Worm (Caenorhabditis elegans) whole organism, L4 larva: ENCODE data around the gene Y113G7B.27.

Experiments
- D1046.2 ChIP-seq: fragments of 200-800 bp; sonication (Bioruptor generic); IDR thresholded peaks from 2 replicates; pipeline ENCODE4 v1.3.6; 2022; ENCODE audit warnings: missing genetic modification characterization, missing compliant biosample characterization
- F10B5.3 ChIP-seq: sonication (generic microtip); optimal IDR thresholded peaks from 2 replicates; lab custom pipeline; 2016; ENCODE audit warnings: mild to moderate bottlenecking, missing genetic modification characterization, missing compliant biosample characterization
- F37D6.2 ChIP-seq: sonication (generic microtip); optimal IDR thresholded peaks from 2 replicates; lab custom pipeline; 2016; ENCODE audit warnings: mild to moderate bottlenecking, missing genetic modification characterization, missing compliant biosample characterization
- F49E8.2 ChIP-seq: sonication (generic microtip); optimal IDR thresholded peaks from 2 replicates; lab custom pipeline; 2016; ENCODE audit warnings: missing compliant biosample characterization, mild to moderate bottlenecking, missing genetic modification characterization, borderline replicate concordance
- T26A8.4 ChIP-seq: fragments of 200-800 bp; sonication (Bioruptor generic); IDR thresholded peaks from 2 replicates; pipeline ENCODE4 v1.3.6; 2022; ENCODE audit warnings: missing genetic modification characterization, missing compliant biosample characterization
- Y48G9A.11 ChIP-seq: fragments of 200-800 bp; sonication (Bioruptor generic); IDR thresholded peaks from 2 replicates; pipeline ENCODE4 v1.3.6; 2022; ENCODE audit warnings: missing genetic modification reagents, missing genetic modification characterization, missing compliant biosample characterization
- Y5F2A.4 ChIP-seq: fragments of 200-800 bp; sonication (Bioruptor generic); optimal IDR thresholded peaks from 2 replicates; lab custom pipeline; 2018; ENCODE audit warnings: mild to moderate bottlenecking, missing genetic modification characterization, missing compliant biosample characterization
- Y75B8A.6 ChIP-seq: fragments of 200-800 bp; sonication (Bioruptor generic); IDR thresholded peaks from 2 replicates; pipeline ENCODE4 v1.3.6; 2022; ENCODE audit warnings: missing genetic modification reagents, missing genetic modification characterization, missing compliant biosample characterization
- ZK337.2 ChIP-seq: fragments of 200-800 bp; sonication (Bioruptor generic); IDR thresholded peaks from 2 replicates; pipeline ENCODE4 v1.3.6; 2022; ENCODE audit warnings: missing genetic modification reagents, missing genetic modification characterization, missing compliant biosample characterization
- ZK546.5 ChIP-seq, 2 experiments: sonication (generic microtip); optimal IDR thresholded peaks; 2 replicates each; lab custom pipeline; 2017; ENCODE audit warnings: missing biosample characterization in 2 of 2, missing genetic modification characterization in 2 of 2
- aha-1 ChIP-seq: fragments of 150-350 bp; peaks from one replicate; lab custom pipeline; 2014; ENCODE audit warnings: missing biosample characterization, missing genetic modification characterization
- arid-1 ChIP-seq: fragments of 200-800 bp; sonication (Bioruptor generic); conservative IDR thresholded peaks from 2 replicates; pipeline ENCODE4 v1.3.6; 2022; ENCODE audit warnings: missing genetic modification reagents, missing genetic modification characterization, missing compliant biosample characterization
- ceh-20 ChIP-seq: fragments of 200-800 bp; sonication (Bioruptor generic); IDR thresholded peaks from 2 replicates; pipeline ENCODE4 v1.3.6; 2022; ENCODE audit warnings: missing genetic modification reagents, missing genetic modification characterization, missing compliant biosample characterization
- ces-1 ChIP-seq: fragments of 150-350 bp; sonication (generic microtip); optimal IDR thresholded peaks from 4 replicates; lab custom pipeline; 2014; ENCODE audit warnings: missing biosample characterization, missing genetic modification reagents, missing genetic modification characterization
- daf-16 ChIP-seq, 3 experiments: sonication (generic microtip); optimal IDR thresholded peaks; 2 replicates each; lab custom pipeline; 2016 to 2017; ENCODE audit warnings: missing genetic modification characterization in 3 of 3, missing genetic modification reagents in 3 of 3, mild to moderate bottlenecking in 2 of 3, missing compliant biosample characterization in 2 of 3, missing biosample characterization in 1 of 3, moderate library complexity in 1 of 3
- fkh-10 ChIP-seq: fragments of 150-350 bp; optimal IDR thresholded peaks from 2 replicates; lab custom pipeline; 2014; ENCODE audit warnings: missing biosample characterization, missing genetic modification reagents, missing genetic modification characterization
- jun-1 ChIP-seq: fragments of 150-350 bp; optimal IDR thresholded peaks from 2 replicates; lab custom pipeline; 2014; ENCODE audit warnings: missing biosample characterization, missing genetic modification reagents, missing genetic modification characterization
- lim-7 ChIP-seq: fragments of 200-800 bp; sonication (Bioruptor generic); IDR thresholded peaks from 2 replicates; pipeline ENCODE4 v1.3.6; 2022; ENCODE audit warnings: missing genetic modification characterization, missing compliant biosample characterization
- lin-15B ChIP-seq: fragments of 150-350 bp; sonication (generic microtip); optimal IDR thresholded peaks from 3 replicates; lab custom pipeline; 2014; ENCODE audit warnings: missing biosample characterization, missing genetic modification characterization
- lin-29 ChIP-seq: fragments of 200-800 bp; sonication (Bioruptor generic); IDR thresholded peaks from 2 replicates; pipeline ENCODE4 v1.3.6; 2022; ENCODE audit warnings: missing genetic modification reagents, missing genetic modification characterization, missing compliant biosample characterization
- lir-3 ChIP-seq: sonication (generic microtip); optimal IDR thresholded peaks from 2 replicates; lab custom pipeline; 2016; ENCODE audit warnings: mild to moderate bottlenecking, missing genetic modification characterization, missing compliant biosample characterization
- madf-9 ChIP-seq: fragments of 200-800 bp; sonication (Bioruptor generic); conservative IDR thresholded peaks from 2 replicates; pipeline ENCODE4 v1.3.6; 2022; ENCODE audit warnings: missing genetic modification reagents, missing genetic modification characterization, missing compliant biosample characterization
- mdl-1 ChIP-seq, 2 experiments: fragments of 150-350 bp in 1 of 2; sonication (generic microtip) in 1 of 2; optimal IDR thresholded peaks; 2 replicates each; lab custom pipeline; 2014 to 2017; ENCODE audit warnings: missing biosample characterization in 2 of 2, missing genetic modification characterization in 2 of 2
- mxl-2 ChIP-seq: fragments of 200-800 bp; sonication (Bioruptor generic); conservative IDR thresholded peaks from 2 replicates; pipeline ENCODE4 v1.3.6; 2022; ENCODE audit warnings: missing genetic modification reagents, missing genetic modification characterization, missing compliant biosample characterization
- nhr-42 ChIP-seq: fragments of 200-800 bp; sonication (Bioruptor generic); IDR thresholded peaks from 2 replicates; pipeline ENCODE4 v1.3.6; 2022; ENCODE audit warnings: missing genetic modification characterization, missing compliant biosample characterization
- nhr-6 ChIP-seq: fragments of 150-350 bp; optimal IDR thresholded peaks from 2 replicates; lab custom pipeline; 2014; ENCODE audit warnings: missing biosample characterization, missing genetic modification characterization
- php-3 ChIP-seq: fragments of 200-800 bp; sonication (Bioruptor generic); IDR thresholded peaks from 2 replicates; pipeline ENCODE4 v1.3.6; 2022; ENCODE audit warnings: missing genetic modification reagents, missing genetic modification characterization, missing compliant biosample characterization
- saeg-2 ChIP-seq: fragments of 200-800 bp; sonication (Bioruptor generic); IDR thresholded peaks from 2 replicates; pipeline ENCODE4 v1.3.6; 2022; ENCODE audit warnings: missing genetic modification reagents, missing genetic modification characterization, missing compliant biosample characterization
- skn-1 ChIP-seq: fragments of 150-350 bp; optimal IDR thresholded peaks from 2 replicates; lab custom pipeline; 2014; ENCODE audit warnings: missing biosample characterization, missing genetic modification characterization
- snpc-4 ChIP-seq: fragments of 150-350 bp; optimal IDR thresholded peaks from 2 replicates; lab custom pipeline; 2014; ENCODE audit warnings: missing biosample characterization, missing genetic modification characterization
- tag-97 ChIP-seq: fragments of 200-800 bp; sonication (Bioruptor generic); IDR thresholded peaks from 2 replicates; pipeline ENCODE4 v1.3.6; 2022; ENCODE audit warnings: missing genetic modification characterization, missing compliant biosample characterization
- tra-1 ChIP-seq: fragments of 200-800 bp; sonication (Bioruptor generic); IDR thresholded peaks from 2 replicates; pipeline ENCODE4 v1.3.6; 2022; ENCODE audit warnings: missing genetic modification reagents, missing genetic modification characterization, missing compliant biosample characterization
- unc-39 ChIP-seq: sonication (generic microtip); optimal IDR thresholded peaks from 2 replicates; lab custom pipeline; 2017; ENCODE audit warnings: missing biosample characterization, missing genetic modification characterization
- unc-62 ChIP-seq, 3 experiments: fragments of 150-350 bp in 1 of 3; sonication (generic microtip); optimal IDR thresholded peaks in 2 of 3; peaks in 1 of 3; 1 replicate in 1 of 3; 2 replicates in 2 of 3; lab custom pipeline; 2014 to 2017; ENCODE audit warnings: missing biosample characterization in 3 of 3, missing genetic modification characterization in 3 of 3, missing genetic modification reagents in 3 of 3, missing genotype in 1 of 3
- vab-7 ChIP-seq: fragments of 200-800 bp; sonication (Bioruptor generic); IDR thresholded peaks from 2 replicates; pipeline ENCODE4 v1.3.6; 2022; ENCODE audit warnings: missing genetic modification reagents, missing genetic modification characterization, missing compliant biosample characterization
- zfp-2 ChIP-seq: sonication (generic microtip); optimal IDR thresholded peaks from 2 replicates; lab custom pipeline; 2016; ENCODE audit warnings: mild to moderate bottlenecking, missing genetic modification characterization, missing compliant biosample characterization
- zfp-3 ChIP-seq: fragments of 200-800 bp; sonication (Bioruptor generic); conservative IDR thresholded peaks from 2 replicates; pipeline ENCODE4 v1.3.6; 2022; ENCODE audit warnings: missing genetic modification reagents, missing genetic modification characterization, missing compliant biosample characterization
- zip-11 ChIP-seq: fragments of 200-800 bp; sonication (Bioruptor generic); IDR thresholded peaks from 2 replicates; pipeline ENCODE4 v1.3.6; 2022; ENCODE audit warnings: missing genetic modification characterization, missing compliant biosample characterization

Gene Y113G7B.27

ce11 chrV:20171941-20172340 lies 20.7 kb upstream of the Y113G7B.27 start, which contains the start of gene srw-39:
Gene srw-39, minus strand, starts transcription at chrV:20172041.
- TF ChIP-seq ces-1 (GFP tag; lab: Kevin White, UChicago) (no peak), Y5F2A.4 (no peak), lim-7 (GFP tag; lab: Robert Waterston, UW) (no peak), nhr-6 (tag; lab: Kevin White, UChicago) (no peak), zip-11 (GFP tag; lab: Robert Waterston, UW) (no peak), F37D6.2 (tag; lab: Kevin White, UChicago) (no peak), unc-62 (GFP tag; optimal IDR thresholded peaks at IDR 0.05 in 1 of 2; lab: Kevin White, UChicago) (no peak), unc-62 (tag; optimal IDR thresholded peaks at IDR 0.05; lab: Kevin White, UChicago) (no peak)

ce11 chrV:20181575-20181974 lies 11.1 kb upstream of the Y113G7B.27 start:
- TF ChIP-seq tra-1 (GFP tag; lab: Robert Waterston, UW), result peak; percentile 98
- TF ChIP-seq, all 104 proteins: peak for 1; not testable (repeated sequence) for 103

ce11 chrV:20182311-20182710 lies 10.3 kb upstream of the Y113G7B.27 start:
- TF ChIP-seq zfp-3 (GFP tag; lab: Robert Waterston, UW), result no peak
- no peak for TF ChIP-seq F49E8.2 (tag; lab: Kevin White, UChicago)
- no peak for TF ChIP-seq nhr-42
- no peak for TF ChIP-seq mxl-2 (GFP tag; lab: Robert Waterston, UW)
- no peak for TF ChIP-seq snpc-4
- no peak for TF ChIP-seq lir-3 (tag; lab: Kevin White, UChicago)
- TF ChIP-seq D1046.2, result no peak

ce11 chrV:20186579-20186978 lies 6.1 kb upstream of the Y113G7B.27 start, which contains the start of gene srz-16:
Gene srz-16, minus strand, starts transcription at chrV:20186679.
- no peak for TF ChIP-seq fkh-10 (GFP tag; lab: Kevin White, UChicago)
- no peak for TF ChIP-seq zfp-2 (tag; lab: Kevin White, UChicago)
- TF ChIP-seq T26A8.4 (GFP tag; lab: Robert Waterston, UW), result no peak
- TF ChIP-seq F10B5.3 (tag; lab: Kevin White, UChicago), result no peak
- no peak for TF ChIP-seq lir-3 (tag; lab: Kevin White, UChicago)
- no peak for TF ChIP-seq zfp-3 (GFP tag; lab: Robert Waterston, UW)
- no peak for TF ChIP-seq ceh-20
- no peak for TF ChIP-seq arid-1
- no peak for TF ChIP-seq Y48G9A.11
- TF ChIP-seq madf-9 (GFP tag; lab: Robert Waterston, UW), result no peak
- no peak for TF ChIP-seq php-3 (GFP tag; lab: Robert Waterston, UW)
- TF ChIP-seq lin-29 (GFP tag; lab: Robert Waterston, UW), result no peak

ce11 chrV:20188790-20189189 lies 3.8 kb upstream of the Y113G7B.27 start, which contains the start of gene fbxa-116:
Gene fbxa-116, minus strand, starts transcription at chrV:20188890.
- TF ChIP-seq Y75B8A.6 (GFP tag; lab: Robert Waterston, UW), result no peak
- peak; percentile 36 for TF ChIP-seq aha-1

ce11 chrV:20195451-20196036 lies 2.9 kb downstream of the Y113G7B.27 start, which contains the start of the genes srh-217 and Y113G7B.28:
Gene srh-217, minus strand, starts transcription at chrV:20195551.
Gene Y113G7B.28, plus strand, starts transcription at chrV:20195986.
- no peak for TF ChIP-seq unc-39 (tag; lab: Kevin White, UChicago)
- no peak for TF ChIP-seq saeg-2 (GFP tag; lab: Robert Waterston, UW)
- no peak for TF ChIP-seq vab-7 (GFP tag; lab: Robert Waterston, UW)
- TF ChIP-seq ZK337.2 (GFP tag; lab: Robert Waterston, UW), result no peak
- TF ChIP-seq daf-16 (GFP tag; optimal IDR thresholded peaks at IDR 0.05; lab: Kevin White, UChicago), result no peak
- TF ChIP-seq daf-16 (tag; optimal IDR thresholded peaks at IDR 0.05; lab: Kevin White, UChicago), result no peak
- TF ChIP-seq jun-1 (tag; lab: Kevin White, UChicago), result no peak
- no peak for TF ChIP-seq tag-97
- no peak for TF ChIP-seq skn-1 (tag; lab: Kevin White, UChicago)
- no peak for TF ChIP-seq fkh-10 (GFP tag; lab: Kevin White, UChicago)
- TF ChIP-seq lin-15B (tag; lab: Kevin White, UChicago), result no peak
- TF ChIP-seq mdl-1 (tag; optimal IDR thresholded peaks at IDR 0.05; lab: Kevin White, UChicago), result no peak
- no peak for TF ChIP-seq ZK546.5 (tag; optimal IDR thresholded peaks at IDR 0.05; lab: Kevin White, UChicago)
